Worm (Caenorhabditis elegans): Measurements from ENCODE around the gene F01G4.6.

- TF ChIP-seq nhr-11 (tag; optimal IDR thresholded peaks at IDR 0.05) (peak; percentile 75), eor-1 (tag; optimal IDR thresholded peaks at IDR 0.05) (no peak)
Measured at ce11 chrIV:11149454-11150163, at the start of gene F01G4.6, which contains the start of gene pfd-1.
